Fruit fly (Drosophila melanogaster): Measurements from ENCODE around the gene raskol.

raskol gene

dm6 chrX:17679642-17680571 is 30.0 kb upstream of the raskol start (continued):
- TF ChIP-seq grau (tag; optimal IDR thresholded peaks at IDR 0.05), result no peak
- 0 out of 3 replicates have a peak, but pooled peaks have one; percentile 27 for TF ChIP-seq dysf (GFP tag; IDR thresholded peaks at IDR 0.05)
- TF ChIP-seq caup (GFP tag; optimal IDR thresholded peaks at IDR 0.05; ENCODE audit: severe bottlenecking), result no peak
- no peak for TF ChIP-seq CG14710 (tag; optimal IDR thresholded peaks at IDR 0.05)
- no peak for TF ChIP-seq CG8944 (GFP tag; optimal IDR thresholded peaks at IDR 0.05)
- no peak for TF ChIP-seq CG42726 (GFP tag; IDR thresholded peaks at IDR 0.05; ENCODE audit: partially characterized antibody)
- TF ChIP-seq CG4730 (GFP tag; IDR thresholded peaks at IDR 0.05), result no peak
- no peak for TF ChIP-seq sqz (GFP tag; optimal IDR thresholded peaks at IDR 0.05)
- no peak for TF ChIP-seq ftz-f1 (GFP tag; optimal IDR thresholded peaks at IDR 0.05)
- TF ChIP-seq CG30020 (tag; optimal IDR thresholded peaks at IDR 0.05), result no peak
- no peak for TF ChIP-seq H2.0 (GFP tag; IDR thresholded peaks at IDR 0.05)
- no peak for TF ChIP-seq Gug (GFP tag; IDR thresholded peaks at IDR 0.05)
- TF ChIP-seq aop (GFP tag; IDR thresholded peaks at IDR 0.05), result no peak
- no peak for TF ChIP-seq Stat92E (GFP tag; optimal IDR thresholded peaks at IDR 0.05)
- TF ChIP-seq oc (tag; optimal IDR thresholded peaks at IDR 0.05), result no peak
- no peak for TF ChIP-seq Dfd (GFP tag; optimal IDR thresholded peaks at IDR 0.05)
- TF ChIP-seq CG2889 (GFP tag; IDR thresholded peaks at IDR 0.05), result no peak
- TF ChIP-seq hbn (GFP tag; IDR thresholded peaks at IDR 0.05; ENCODE audit: partially characterized antibody), result no peak
- no peak for TF ChIP-seq CG10267 (tag; optimal IDR thresholded peaks at IDR 0.05)
- TF ChIP-seq Eip74EF (GFP tag; optimal IDR thresholded peaks at IDR 0.05), result no peak
- TF ChIP-seq YL-1 (GFP tag; optimal IDR thresholded peaks at IDR 0.05), result no peak
- TF ChIP-seq twi (tag; optimal IDR thresholded peaks at IDR 0.05), result no peak
- TF ChIP-seq Elba2 (GFP tag; optimal IDR thresholded peaks at IDR 0.05), result no peak
- no peak for TF ChIP-seq slp2 (GFP tag; optimal IDR thresholded peaks at IDR 0.05)
- no peak for TF ChIP-seq Aef1 (GFP tag; IDR thresholded peaks at IDR 0.05)
- TF ChIP-seq Usf (GFP tag; optimal IDR thresholded peaks at IDR 0.05), result no peak
- TF ChIP-seq gcm2 (GFP tag; optimal IDR thresholded peaks at IDR 0.05), result no peak
- peak; percentile 81; the same call in 2 of the 3 replicates for TF ChIP-seq sr (GFP tag; IDR thresholded peaks at IDR 0.05)
- TF ChIP-seq B-H2 (GFP tag; optimal IDR thresholded peaks at IDR 0.05), result no peak
- TF ChIP-seq kah (GFP tag; optimal IDR thresholded peaks at IDR 0.05), result no peak
- TF ChIP-seq onecut (GFP tag; IDR thresholded peaks at IDR 0.05), result peak; percentile 63
- TF ChIP-seq CG1602 (GFP tag; optimal IDR thresholded peaks at IDR 0.05), result no peak
- no peak for TF ChIP-seq zen2 (GFP tag; IDR thresholded peaks at IDR 0.05; ENCODE audit: partially characterized antibody)
- no peak for TF ChIP-seq Med (GFP tag)
- no peak for TF ChIP-seq unc-4 (GFP tag; IDR thresholded peaks at IDR 0.05; ENCODE audit: partially characterized antibody)
- no peak for TF ChIP-seq ash1 (GFP tag; optimal IDR thresholded peaks at IDR 0.05)
- no peak for TF ChIP-seq Myb (GFP tag; optimal IDR thresholded peaks at IDR 0.05)
- TF ChIP-seq gem (tag; optimal IDR thresholded peaks at IDR 0.05), result peak; percentile 46
- no peak for TF ChIP-seq Lpt (GFP tag; optimal IDR thresholded peaks at IDR 0.05)
- no peak for TF ChIP-seq chm (GFP tag; IDR thresholded peaks at IDR 0.05)
- TF ChIP-seq Meics (GFP tag; optimal IDR thresholded peaks at IDR 0.05), result peak; percentile 23
- no peak for TF ChIP-seq CG17568 (GFP tag; optimal IDR thresholded peaks at IDR 0.05)
- no peak for TF ChIP-seq CG11723 (GFP tag; optimal IDR thresholded peaks at IDR 0.05)
- no peak for TF ChIP-seq bigmax (GFP tag; optimal IDR thresholded peaks at IDR 0.05)
- TF ChIP-seq da (GFP tag; optimal IDR thresholded peaks at IDR 0.05), result no peak
- TF ChIP-seq CG1647 (GFP tag; optimal IDR thresholded peaks at IDR 0.05), result no peak
- TF ChIP-seq hkb (optimal IDR thresholded peaks at IDR 0.05), result no peak
- TF ChIP-seq hkb (GFP tag; IDR thresholded peaks at IDR 0.05), result no peak
- no peak for TF ChIP-seq grn (GFP tag; optimal IDR thresholded peaks at IDR 0.05)
